Worm (Caenorhabditis elegans): ENCODE measurements around the gene him-14.

The him-14 gene

DNA sequence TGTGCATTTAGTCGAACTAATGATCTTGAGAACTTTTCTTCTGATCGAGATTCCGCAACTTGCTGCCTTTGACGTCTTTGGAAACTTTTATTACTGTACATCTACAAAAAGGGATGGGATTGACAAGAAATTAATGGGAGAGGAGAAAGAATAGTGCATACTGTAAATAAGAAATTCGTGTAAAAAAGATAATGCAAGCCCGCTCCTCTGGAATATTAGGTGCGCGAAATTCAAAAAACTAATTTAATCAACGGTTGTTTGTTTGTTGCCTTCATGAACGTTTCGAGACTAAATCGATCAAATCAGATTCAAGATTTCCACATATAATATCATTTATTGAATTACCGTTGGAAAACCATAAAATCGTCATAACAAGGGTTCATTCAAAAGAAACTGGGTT is at the start of gene him-14:
TSS of gene him-14 (minus strand) at position 101 of the 400 bp plus-strand sequence.
- TF ChIP-seq ztf-23 (GFP tag; IDR thresholded peaks at IDR 0.05) (no peak), flt-1 (GFP tag; IDR thresholded peaks at IDR 0.05) (no peak), tab-1 (GFP tag; IDR thresholded peaks at IDR 0.05) (no peak), ref-1 (GFP tag; conservative IDR thresholded peaks at IDR 0.05) (no peak), cog-1 (tag; optimal IDR thresholded peaks at IDR 0.05) (no peak)

DNA sequence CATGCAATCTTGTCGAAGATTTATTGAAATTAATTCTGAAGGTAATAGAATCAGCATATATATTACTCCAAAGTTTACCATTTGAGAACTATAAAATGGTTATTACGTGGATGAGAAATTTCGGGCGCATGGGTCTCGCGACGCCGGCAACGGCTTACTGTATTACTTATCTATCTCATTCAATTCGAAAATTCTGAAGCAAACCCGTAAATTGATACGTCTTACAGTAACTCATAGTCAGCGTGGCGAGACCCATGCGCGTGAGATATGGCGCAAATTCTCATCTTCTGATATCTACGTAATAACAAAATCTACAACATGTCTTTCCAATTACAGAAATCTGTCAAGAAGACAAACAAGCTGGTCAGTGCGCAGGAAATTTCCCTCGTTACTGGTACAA is 49.8 kb upstream of the him-14 start:
- no peak for TF ChIP-seq ref-1 (GFP tag; conservative IDR thresholded peaks at IDR 0.05)

DNA sequence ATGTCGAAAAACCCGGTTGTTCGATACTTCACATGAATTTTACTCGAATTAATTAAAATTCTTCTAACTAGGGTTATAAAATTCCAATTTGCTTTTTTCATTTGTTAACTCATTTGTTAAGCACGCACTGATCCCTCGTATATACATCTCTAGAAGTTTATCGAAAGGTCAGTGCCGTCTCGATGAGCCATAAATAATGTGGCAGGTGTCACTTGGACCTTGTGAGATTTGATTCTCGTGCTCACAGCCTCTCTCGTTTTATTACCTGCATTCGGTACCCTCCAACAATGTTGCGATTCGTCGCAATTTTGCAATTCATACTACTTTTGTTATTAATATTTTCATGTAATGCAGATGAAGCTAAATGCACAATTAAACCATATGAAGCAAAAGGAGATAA is 46.6 kb upstream of the him-14 start, which contains the start of gene spon-1:
TSS of gene spon-1 (plus strand) at position 208 of the 400 bp plus-strand sequence.
- TF ChIP-seq ztf-29 (GFP tag; IDR thresholded peaks at IDR 0.05) = no peak
- TF ChIP-seq ztf-23 (GFP tag; IDR thresholded peaks at IDR 0.05) = no peak
- no peak for TF ChIP-seq cog-1 (tag; optimal IDR thresholded peaks at IDR 0.05)
- TF ChIP-seq med-1 (GFP tag; optimal IDR thresholded peaks at IDR 0.05; ENCODE audit: insufficient read depth) = no peak
- TF ChIP-seq T22C8.4 (GFP tag; IDR thresholded peaks at IDR 0.05) = no peak
- no peak for TF ChIP-seq klf-2 (GFP tag; conservative IDR thresholded peaks at IDR 0.05)
- no peak for TF ChIP-seq ref-1 (GFP tag; conservative IDR thresholded peaks at IDR 0.05)
- no peak for TF ChIP-seq tab-1 (GFP tag; IDR thresholded peaks at IDR 0.05)

DNA sequence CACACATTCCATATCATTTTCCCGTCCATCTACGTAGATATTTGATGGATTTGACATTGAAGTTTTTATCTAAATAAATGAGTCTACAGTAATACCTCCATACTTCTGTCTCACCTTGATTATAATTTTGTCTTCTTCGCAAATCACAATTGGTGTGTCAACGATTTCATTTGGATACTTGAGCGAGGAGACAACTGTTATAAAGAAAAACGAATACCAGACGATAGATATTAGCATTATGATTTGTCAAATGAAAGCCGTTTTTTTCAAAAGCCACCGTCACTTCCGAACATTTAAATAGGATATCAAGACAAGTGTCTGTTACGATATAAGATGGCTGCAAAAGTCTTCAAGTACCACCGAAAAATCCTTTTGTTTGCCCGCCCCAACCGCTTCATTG is 45.9 kb upstream of the him-14 start, which contains the start of gene cutl-5:
TSS of gene cutl-5 (minus strand) at position 269 of the 400 bp plus-strand sequence.
- TF ChIP-seq klf-2 (GFP tag; conservative IDR thresholded peaks at IDR 0.05) = no peak
- no peak for TF ChIP-seq flt-1 (GFP tag; IDR thresholded peaks at IDR 0.05)
- no peak for TF ChIP-seq ref-1 (GFP tag; conservative IDR thresholded peaks at IDR 0.05)
- TF ChIP-seq med-1 (GFP tag; optimal IDR thresholded peaks at IDR 0.05; ENCODE audit: insufficient read depth) = no peak
- TF ChIP-seq ztf-29 (GFP tag; IDR thresholded peaks at IDR 0.05) = no peak
- TF ChIP-seq tab-1 (GFP tag; IDR thresholded peaks at IDR 0.05) = no peak
- TF ChIP-seq ztf-23 (GFP tag; IDR thresholded peaks at IDR 0.05) = no peak
- TF ChIP-seq T22C8.4 (GFP tag; IDR thresholded peaks at IDR 0.05) = no peak
- TF ChIP-seq cog-1 (tag; optimal IDR thresholded peaks at IDR 0.05) = no peak

DNA sequence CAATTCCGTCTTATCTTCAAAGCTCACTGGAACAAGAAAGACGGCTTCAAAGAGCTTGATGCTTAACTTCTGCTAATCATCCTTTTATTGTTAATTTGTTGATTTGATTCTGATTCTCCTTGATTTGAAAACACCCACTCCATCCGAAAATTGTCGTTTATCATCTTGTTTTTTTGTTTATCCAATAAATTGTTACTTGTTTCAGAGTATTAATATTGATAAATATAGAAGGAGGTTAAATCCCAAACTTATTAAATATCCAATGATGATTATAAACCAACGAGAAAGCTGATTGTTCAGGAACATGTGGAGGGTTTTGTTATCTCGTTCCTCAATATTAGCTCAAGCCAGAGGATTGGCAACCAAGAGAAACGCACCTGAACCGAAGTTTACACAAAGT is 43.0 kb upstream of the him-14 start, which contains the start of gene F10E7.6:
TSS of gene F10E7.6 (plus strand) at position 301 of the 400 bp plus-strand sequence.
- no peak for TF ChIP-seq T22C8.4 (GFP tag; IDR thresholded peaks at IDR 0.05)
- TF ChIP-seq ztf-29 (GFP tag; IDR thresholded peaks at IDR 0.05) = no peak
- TF ChIP-seq ref-1 (GFP tag; conservative IDR thresholded peaks at IDR 0.05) = no peak
- no peak for TF ChIP-seq cog-1 (tag; optimal IDR thresholded peaks at IDR 0.05)
- TF ChIP-seq med-1 (GFP tag; optimal IDR thresholded peaks at IDR 0.05; ENCODE audit: insufficient read depth) = no peak
- no peak for TF ChIP-seq flt-1 (GFP tag; IDR thresholded peaks at IDR 0.05)
- no peak for TF ChIP-seq tab-1 (GFP tag; IDR thresholded peaks at IDR 0.05)
- TF ChIP-seq klf-2 (GFP tag; conservative IDR thresholded peaks at IDR 0.05) = no peak
- no peak for TF ChIP-seq ztf-23 (GFP tag; IDR thresholded peaks at IDR 0.05)

DNA sequence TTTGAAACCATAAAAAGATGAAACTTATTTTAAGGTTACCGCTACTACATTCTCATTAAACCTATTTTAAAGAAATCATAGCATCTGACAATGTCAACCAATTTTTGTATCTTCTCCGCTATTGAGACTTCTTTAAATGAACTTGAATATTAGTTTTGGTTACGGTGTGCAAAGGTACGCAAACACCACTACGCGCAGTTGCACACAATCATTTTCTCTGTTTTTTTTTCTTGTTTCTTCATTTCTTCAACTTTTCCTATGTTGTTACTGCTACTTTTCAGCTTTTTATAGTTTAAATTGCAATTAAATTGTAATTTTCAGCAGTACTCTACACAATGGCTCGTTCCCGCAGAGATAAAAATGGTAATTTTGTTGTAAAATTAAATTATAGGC is 41.9 kb upstream of the him-14 start, which contains the start of gene F10E7.5:
TSS of gene F10E7.5 (plus strand) at position 322 of the 393 bp plus-strand sequence.
- TF ChIP-seq flt-1 (GFP tag; IDR thresholded peaks at IDR 0.05) (no peak), cog-1 (tag; optimal IDR thresholded peaks at IDR 0.05) (peak; percentile 35)

DNA sequence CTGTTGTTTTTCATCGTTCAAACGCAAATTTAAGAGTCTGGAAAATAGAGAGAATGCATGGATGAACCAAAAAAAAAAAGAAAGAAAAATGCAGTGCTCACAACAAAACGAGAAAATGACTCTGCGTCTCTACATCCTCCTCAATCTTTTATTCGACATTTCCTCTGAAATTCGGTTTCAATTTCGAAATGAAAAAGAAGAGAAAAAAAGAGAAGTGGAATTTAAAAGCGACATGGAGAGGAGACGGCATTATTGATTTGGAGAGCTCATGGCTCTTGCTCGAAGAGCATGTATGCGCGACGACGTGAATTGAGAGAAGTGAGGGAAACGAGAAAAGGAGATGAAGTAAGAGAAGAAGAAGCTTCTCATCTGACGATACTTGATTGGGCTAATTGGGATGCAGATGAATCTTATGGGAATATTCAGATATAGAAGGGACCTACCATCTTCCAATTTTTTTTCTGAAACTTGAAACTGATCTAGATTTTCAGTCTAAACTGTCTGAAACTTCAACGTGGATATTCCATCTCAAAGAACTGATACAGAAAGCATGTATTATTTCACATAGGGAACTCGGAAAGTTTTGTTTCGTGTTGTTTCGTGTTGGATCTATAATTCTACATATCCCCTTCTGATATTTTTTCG is 41.4 kb upstream of the him-14 start:
- TF ChIP-seq T22C8.4 (GFP tag; IDR thresholded peaks at IDR 0.05) (no peak), flt-1 (GFP tag; IDR thresholded peaks at IDR 0.05) (no peak), ztf-29 (GFP tag; IDR thresholded peaks at IDR 0.05) (no peak), ref-1 (GFP tag; conservative IDR thresholded peaks at IDR 0.05) (no peak), tab-1 (GFP tag; IDR thresholded peaks at IDR 0.05) (no peak), klf-2 (GFP tag; conservative IDR thresholded peaks at IDR 0.05) (no peak), med-1 (GFP tag; optimal IDR thresholded peaks at IDR 0.05; ENCODE audit: insufficient read depth) (no peak), ztf-23 (GFP tag; IDR thresholded peaks at IDR 0.05) (no peak), cog-1 (tag; optimal IDR thresholded peaks at IDR 0.05) (no peak)

DNA sequence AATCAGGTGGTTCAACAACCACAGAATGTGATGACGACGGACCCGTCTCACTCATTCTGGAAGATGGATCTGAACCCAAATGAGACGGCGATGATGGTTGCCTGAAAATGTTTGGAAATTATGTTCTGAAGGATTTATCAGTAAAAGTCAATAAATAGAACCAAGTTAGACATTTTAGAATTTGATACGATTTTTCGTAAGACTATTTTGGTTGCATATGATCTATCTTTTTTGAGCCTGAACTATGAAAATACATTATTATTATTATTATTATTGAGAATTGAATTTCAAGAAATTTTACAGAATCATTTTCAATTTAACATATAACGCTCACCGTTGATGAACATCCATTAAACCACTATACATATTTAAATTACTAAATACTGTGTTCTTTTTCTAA is 40.2 kb upstream of the him-14 start, which contains the start of gene F10E7.9:
TSS of gene F10E7.9 (minus strand) at position 101 of the 400 bp plus-strand sequence.
- no peak for TF ChIP-seq ref-1 (GFP tag; conservative IDR thresholded peaks at IDR 0.05)
- TF ChIP-seq ztf-23 (GFP tag; IDR thresholded peaks at IDR 0.05) = no peak
- TF ChIP-seq cog-1 (tag; optimal IDR thresholded peaks at IDR 0.05) = no peak
- TF ChIP-seq med-1 (GFP tag; optimal IDR thresholded peaks at IDR 0.05; ENCODE audit: insufficient read depth) = no peak
- TF ChIP-seq klf-2 (GFP tag; conservative IDR thresholded peaks at IDR 0.05) = no peak
- no peak for TF ChIP-seq ztf-29 (GFP tag; IDR thresholded peaks at IDR 0.05)
- no peak for TF ChIP-seq flt-1 (GFP tag; IDR thresholded peaks at IDR 0.05)
- no peak for TF ChIP-seq tab-1 (GFP tag; IDR thresholded peaks at IDR 0.05)
- TF ChIP-seq T22C8.4 (GFP tag; IDR thresholded peaks at IDR 0.05) = no peak

DNA sequence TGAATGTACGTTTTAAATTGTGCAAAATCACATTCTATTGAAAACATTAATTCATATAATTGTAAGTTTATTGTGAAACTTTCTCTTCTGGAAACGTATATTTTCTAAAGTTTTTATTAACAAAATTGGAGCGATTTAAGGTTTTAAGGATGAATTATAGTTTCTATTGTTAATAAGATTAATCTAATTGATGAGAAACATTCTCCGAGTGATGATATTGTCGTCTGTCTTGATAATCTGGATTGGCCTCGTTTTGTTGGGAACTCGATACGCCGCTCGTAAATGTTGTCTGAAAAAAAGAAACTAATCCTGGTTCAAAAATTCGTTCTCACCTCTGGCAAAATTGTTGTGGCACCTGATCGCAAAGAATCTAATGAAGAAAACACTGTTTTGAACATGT is 36.5 kb upstream of the him-14 start:
- TF ChIP-seq tab-1 (GFP tag; IDR thresholded peaks at IDR 0.05) (no peak), ref-1 (GFP tag; conservative IDR thresholded peaks at IDR 0.05) (no peak), T22C8.4 (GFP tag; IDR thresholded peaks at IDR 0.05) (no peak), ztf-29 (GFP tag; IDR thresholded peaks at IDR 0.05) (no peak), cog-1 (tag; optimal IDR thresholded peaks at IDR 0.05) (no peak), med-1 (GFP tag; optimal IDR thresholded peaks at IDR 0.05; ENCODE audit: insufficient read depth) (no peak), klf-2 (GFP tag; conservative IDR thresholded peaks at IDR 0.05) (no peak), ztf-23 (GFP tag; IDR thresholded peaks at IDR 0.05) (no peak), flt-1 (GFP tag; IDR thresholded peaks at IDR 0.05) (no peak)

Measured in whole organism, midembryonic.